Worm (Caenorhabditis elegans): ENCODE results near the gene ZK1321.1.
A peak's percentile ranks its signal among the peaks of the same experiment; 100 is the strongest.

ZK1321.1 gene

DNA sequence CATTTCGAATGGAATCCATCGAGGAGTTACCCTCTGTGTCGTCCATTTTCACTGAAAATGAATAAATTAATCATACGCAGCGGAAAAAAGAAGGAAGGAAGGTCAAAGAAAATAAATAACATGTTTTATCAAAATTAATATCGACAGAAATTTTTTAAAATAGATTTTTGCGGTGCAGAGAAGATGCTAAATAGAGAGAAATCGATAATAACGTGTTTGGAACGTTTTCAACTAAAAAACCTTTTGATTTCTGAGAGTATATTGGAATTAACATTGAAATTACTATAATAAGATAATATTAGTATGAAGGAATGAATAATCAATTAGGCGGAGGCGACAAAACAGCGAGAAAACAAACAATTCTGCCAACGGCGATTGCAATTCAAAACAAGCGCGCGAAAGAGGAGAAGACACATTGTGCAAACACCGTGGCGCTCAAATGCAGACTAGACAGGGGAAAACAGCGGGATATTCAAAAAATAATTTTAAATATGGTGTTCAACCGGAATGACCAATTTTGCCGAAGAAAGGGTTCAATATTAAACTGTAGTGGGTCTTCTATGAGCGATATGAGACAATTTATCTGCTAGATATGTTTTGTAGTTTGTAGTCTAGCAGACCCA is 37.3 kb upstream of the ZK1321.1 start, which contains the start of gene wee-1.3 (continued):
- TF ChIP-seq gei-8 (GFP tag; optimal IDR thresholded peaks at IDR 0.05): no peak
- no peak for TF ChIP-seq daf-12 (tag; optimal IDR thresholded peaks at IDR 0.05)
- TF ChIP-seq dmd-8 (GFP tag; IDR thresholded peaks at IDR 0.05): no peak
- TF ChIP-seq nhr-111 (GFP tag; optimal IDR thresholded peaks at IDR 0.05): no peak
- no peak for TF ChIP-seq unc-39 (tag; optimal IDR thresholded peaks at IDR 0.05)
- TF ChIP-seq ceh-82 (tag; optimal IDR thresholded peaks at IDR 0.05): no peak
- TF ChIP-seq zfp-2 (tag; optimal IDR thresholded peaks at IDR 0.05): no peak
- no peak for TF ChIP-seq T26A8.4 (GFP tag; IDR thresholded peaks at IDR 0.05)
- TF ChIP-seq snpc-4 (tag; optimal IDR thresholded peaks at IDR 0.05): no peak
- peak; percentile 63 for TF ChIP-seq nhr-77 (tag; optimal IDR thresholded peaks at IDR 0.05)
- TF ChIP-seq unc-62 (GFP tag; optimal IDR thresholded peaks at IDR 0.05 in 1 of 2): peak in 1 of 2 experiments; percentile 33
- TF ChIP-seq unc-62 (tag; optimal IDR thresholded peaks at IDR 0.05): no peak
- no peak for TF ChIP-seq lim-7 (GFP tag; IDR thresholded peaks at IDR 0.05)
- no peak for TF ChIP-seq pqm-1 (tag; optimal IDR thresholded peaks at IDR 0.05)
- no peak for TF ChIP-seq lin-29 (GFP tag; IDR thresholded peaks at IDR 0.05)
- no peak for TF ChIP-seq jun-1 (tag; optimal IDR thresholded peaks at IDR 0.05)
- no peak for TF ChIP-seq F10B5.3 (tag; optimal IDR thresholded peaks at IDR 0.05)
- TF ChIP-seq hif-1 (tag; optimal IDR thresholded peaks at IDR 0.05): peak in 1 of 2 experiments; percentile 29
- no peak for TF ChIP-seq daf-16 (GFP tag; optimal IDR thresholded peaks at IDR 0.05)
- no peak for TF ChIP-seq daf-16 (tag; optimal IDR thresholded peaks at IDR 0.05)
- peak; percentile 55 for TF ChIP-seq unc-130 (GFP tag; optimal IDR thresholded peaks at IDR 0.05)
- TF ChIP-seq fos-1 (tag; optimal IDR thresholded peaks at IDR 0.05): no peak
- TF ChIP-seq rbr-2 (tag; optimal IDR thresholded peaks at IDR 0.05): peak; percentile 74
- peak; percentile 69 for TF ChIP-seq hmg-1.1 (GFP tag; IDR thresholded peaks at IDR 0.05)
- TF ChIP-seq dpl-1 (GFP tag; optimal IDR thresholded peaks at IDR 0.05): peak; percentile 99
- TF ChIP-seq dmd-9 (GFP tag; IDR thresholded peaks at IDR 0.05): no peak
- no peak for TF ChIP-seq mxl-2 (GFP tag; conservative IDR thresholded peaks at IDR 0.05)
- TF ChIP-seq tag-97 (GFP tag; IDR thresholded peaks at IDR 0.05): no peak
- no peak for TF ChIP-seq duxl-1 (tag; optimal IDR thresholded peaks at IDR 0.05; ENCODE audit: poor library complexity)
- no peak for TF ChIP-seq Y105C5A.15 (GFP tag; IDR thresholded peaks at IDR 0.05)
- no peak for TF ChIP-seq zfp-3 (GFP tag; conservative IDR thresholded peaks at IDR 0.05)
- peak; percentile 34 for TF ChIP-seq nhr-25 (tag; optimal IDR thresholded peaks at IDR 0.05; ENCODE audit: borderline replicate concordance, insufficient read depth)
- TF ChIP-seq lin-1 (GFP tag; IDR thresholded peaks at IDR 0.05): no peak
- TF ChIP-seq F44E2.7 (GFP tag; IDR thresholded peaks at IDR 0.05): no peak
- TF ChIP-seq ama-1 (optimal IDR thresholded peaks at IDR 0.05): no peak
- TF ChIP-seq skn-1 (tag; optimal IDR thresholded peaks at IDR 0.05): no peak
- no peak for TF ChIP-seq lin-13 (GFP tag; optimal IDR thresholded peaks at IDR 0.05)

DNA sequence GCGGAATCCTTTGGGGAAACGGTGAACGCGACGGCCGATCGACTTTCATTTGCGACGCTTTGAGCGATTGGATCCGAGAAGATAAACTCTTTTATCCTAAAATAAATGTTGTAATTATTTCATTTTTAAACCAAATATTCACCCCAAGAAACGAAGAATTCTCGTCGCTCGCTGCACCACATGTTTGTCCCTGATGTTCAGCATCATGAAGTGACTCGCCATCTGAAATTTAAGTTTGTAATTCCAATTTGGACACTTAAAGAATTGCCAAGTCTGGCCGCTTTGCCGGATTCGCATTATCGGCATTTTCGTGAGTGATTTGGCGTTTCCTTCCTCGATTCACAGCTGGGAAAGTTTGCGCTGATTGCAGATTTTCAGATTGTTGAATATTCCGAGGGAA is 35.9 kb upstream of the ZK1321.1 start, which contains the start of gene Y53C12A.6:
Y53C12A.6 (minus strand) TSS at position 101 of the 400 bp plus-strand sequence.
- no peak for TF ChIP-seq madf-9 (GFP tag; conservative IDR thresholded peaks at IDR 0.05)
- TF ChIP-seq ceh-62 (tag; optimal IDR thresholded peaks at IDR 0.05): no peak

DNA sequence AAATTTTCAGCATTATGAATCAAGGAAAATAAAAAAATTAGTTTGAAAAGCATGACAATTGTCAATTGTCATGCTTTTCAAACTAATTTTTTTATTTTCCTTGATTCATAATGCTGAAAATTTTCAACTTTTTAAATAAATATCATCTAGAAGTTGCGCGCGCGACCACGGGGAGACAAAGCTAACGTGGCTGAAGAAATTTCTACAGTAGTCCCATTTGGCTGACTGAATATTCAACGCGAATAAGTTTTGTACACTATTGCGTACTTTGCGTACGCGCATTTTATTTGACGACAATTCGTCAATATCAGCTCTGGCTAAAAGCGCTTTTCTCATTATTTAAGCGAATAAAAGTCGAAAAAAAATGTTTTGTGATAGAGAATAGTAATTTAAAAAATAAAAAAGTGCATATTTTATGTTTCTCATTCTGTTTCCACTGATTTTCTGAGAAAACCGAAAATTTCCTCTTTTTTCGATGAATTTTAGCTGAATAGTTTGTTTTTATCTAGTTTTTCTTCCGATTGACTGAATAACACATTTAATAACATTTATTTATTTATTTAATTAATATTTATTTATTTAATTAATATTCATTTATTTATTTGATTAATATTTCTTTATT is 35.1 kb upstream of the ZK1321.1 start, which contains the start of gene Y53C12A.11:
Y53C12A.11 (minus strand) TSS at position 68 of the 622 bp plus-strand sequence.
- TF ChIP-seq snpc-1.2 (GFP tag; IDR thresholded peaks at IDR 0.05): 0 out of 2 replicates have a peak, but pooled peaks have one; percentile 24
- TF ChIP-seq lin-38 (GFP tag; IDR thresholded peaks at IDR 0.05): peak; percentile 77
- TF ChIP-seq lsy-2 (tag; optimal IDR thresholded peaks at IDR 0.05): peak in 1 of 2 experiments; percentile 36
- peak; percentile 86 for TF ChIP-seq Y48G9A.11 (GFP tag; IDR thresholded peaks at IDR 0.05)
